Worm (Caenorhabditis elegans) whole organism, L1 larva: ENCODE results near the gene K08H2.3.

Source experiments
- C04F5.9 ChIP-seq: sonication (generic microtip); optimal IDR thresholded peaks from 2 replicates; lab custom pipeline; 2016; ENCODE audit warnings: missing genetic modification characterization, missing compliant biosample characterization
- C16A3.4 ChIP-seq: fragments of 150-350 bp; optimal IDR thresholded peaks from 2 replicates; lab custom pipeline; 2014; ENCODE audit warnings: missing biosample characterization, missing genetic modification characterization
- C34B4.2 ChIP-seq: sonication (generic microtip); optimal IDR thresholded peaks from 2 replicates; lab custom pipeline; 2017; ENCODE audit warnings: mild to moderate bottlenecking, missing genetic modification characterization, missing compliant biosample characterization
- Y116A8C.19 ChIP-seq: sonication (generic microtip); optimal IDR thresholded peaks from 2 replicates; lab custom pipeline; 2016; ENCODE audit warnings: missing compliant biosample characterization, missing genetic modification characterization, borderline replicate concordance
- aha-1 ChIP-seq: fragments of 150-350 bp; optimal IDR thresholded peaks from 2 replicates; lab custom pipeline; 2014; ENCODE audit warnings: missing biosample characterization, missing genetic modification characterization
- ama-1 ChIP-seq: fragments of 150-350 bp; optimal IDR thresholded peaks from 2 replicates; lab custom pipeline; 2014
- blmp-1 ChIP-seq: fragments of 150-350 bp; optimal IDR thresholded peaks from 2 replicates; lab custom pipeline; 2014; ENCODE audit warnings: missing biosample characterization, missing genetic modification characterization
- ceh-8 ChIP-seq: fragments of 200-800 bp; sonication (Bioruptor generic); optimal IDR thresholded peaks from 2 replicates; lab custom pipeline; 2018; ENCODE audit warnings: mild to moderate bottlenecking, missing genetic modification characterization, moderate library complexity, missing compliant biosample characterization
- ceh-82 ChIP-seq, 3 experiments: fragments of 150-350 bp in 1 of 3; sonication (generic microtip) in 2 of 3; optimal IDR thresholded peaks; 2 replicates each; lab custom pipeline; 2014 to 2017; ENCODE audit warnings: missing biosample characterization in 3 of 3, missing genetic modification characterization in 3 of 3
- ceh-90 ChIP-seq: sonication (generic microtip); optimal IDR thresholded peaks from 2 replicates; lab custom pipeline; 2016; ENCODE audit warnings: missing genetic modification characterization, missing compliant biosample characterization
- ces-1 ChIP-seq: fragments of 150-350 bp; optimal IDR thresholded peaks from 2 replicates; lab custom pipeline; 2014; ENCODE audit warnings: missing biosample characterization, missing genetic modification reagents, missing genetic modification characterization
- dpl-1 ChIP-seq, 3 experiments: fragments of 150-350 bp in 2 of 3; sonication (generic microtip) in 1 of 3; optimal IDR thresholded peaks; 2 replicates each; lab custom pipeline; 2014 to 2017; ENCODE audit warnings: missing biosample characterization in 3 of 3, missing genetic modification characterization in 3 of 3, missing genetic modification reagents in 3 of 3
- efl-3 ChIP-seq: fragments of 200-800 bp; sonication (Bioruptor generic); optimal IDR thresholded peaks from 2 replicates; lab custom pipeline; 2018; ENCODE audit warnings: mild to moderate bottlenecking, missing genetic modification characterization, missing compliant biosample characterization
- fkh-10 ChIP-seq: sonication (generic microtip); optimal IDR thresholded peaks from 2 replicates; lab custom pipeline; 2017; ENCODE audit warnings: missing biosample characterization, missing genetic modification reagents, missing genetic modification characterization
- hpl-2 ChIP-seq: fragments of 150-350 bp; optimal IDR thresholded peaks from 2 replicates; lab custom pipeline; 2014; ENCODE audit warnings: missing biosample characterization, missing genetic modification reagents, missing genetic modification characterization
- lin-13 ChIP-seq: fragments of 150-350 bp; optimal IDR thresholded peaks from 2 replicates; lab custom pipeline; 2014; ENCODE audit warnings: missing biosample characterization, missing genetic modification reagents, missing genetic modification characterization
- lin-14 ChIP-seq: fragments of 200-800 bp; sonication (Bioruptor generic); optimal IDR thresholded peaks from 2 replicates; lab custom pipeline; 2018; ENCODE audit warnings: mild to moderate bottlenecking, missing genetic modification characterization, moderate library complexity, missing compliant biosample characterization
- lin-35 ChIP-seq, 2 experiments: fragments of 150-350 bp; optimal IDR thresholded peaks; 2 replicates each; lab custom pipeline; 2014; ENCODE audit warnings: missing biosample characterization in 2 of 2, missing genetic modification characterization in 2 of 2, missing genetic modification reagents in 2 of 2
- lin-39 ChIP-seq: fragments of 150-350 bp; optimal IDR thresholded peaks from 2 replicates; lab custom pipeline; 2014; ENCODE audit warnings: missing biosample characterization, missing genetic modification reagents, missing genetic modification characterization
- lir-3 ChIP-seq: sonication (generic microtip); optimal IDR thresholded peaks from 2 replicates; lab custom pipeline; 2016; ENCODE audit warnings: mild to moderate bottlenecking, missing genetic modification characterization, moderate library complexity, missing compliant biosample characterization; ENCODE audit not compliant: poor library complexity
- mab-9 ChIP-seq: fragments of 200-800 bp; sonication (Bioruptor generic); IDR thresholded peaks from 2 replicates; pipeline ENCODE4 v1.3.6; 2022; ENCODE audit warnings: missing genetic modification reagents, missing genetic modification characterization, missing compliant biosample characterization
- mdl-1 ChIP-seq, 2 experiments: fragments of 150-350 bp; optimal IDR thresholded peaks; 2 replicates each; lab custom pipeline; 2014 to 2017; ENCODE audit warnings: missing biosample characterization in 2 of 2, missing genetic modification characterization in 2 of 2, inconsistent platforms in 1 of 2
- mef-2 ChIP-seq: fragments of 150-350 bp; optimal IDR thresholded peaks from 2 replicates; lab custom pipeline; 2014; ENCODE audit warnings: missing biosample characterization, missing genetic modification characterization
- mep-1 ChIP-seq: fragments of 150-350 bp; optimal IDR thresholded peaks from 2 replicates; lab custom pipeline; 2014; ENCODE audit warnings: missing biosample characterization, missing genetic modification characterization
- nhr-12 ChIP-seq: sonication (generic microtip); optimal IDR thresholded peaks from 2 replicates; lab custom pipeline; 2017; ENCODE audit warnings: missing biosample characterization, missing genetic modification characterization
- nhr-19 ChIP-seq: fragments of 200-800 bp; sonication (Bioruptor generic); conservative IDR thresholded peaks from 2 replicates; pipeline ENCODE4 v1.3.6; 2022; ENCODE audit warnings: missing genetic modification characterization, missing compliant biosample characterization
- nhr-20 ChIP-seq: sonication (generic microtip); optimal IDR thresholded peaks from 2 replicates; lab custom pipeline; 2016; ENCODE audit warnings: mild to moderate bottlenecking, missing genetic modification characterization, missing compliant biosample characterization
- nhr-71 ChIP-seq: sonication (generic microtip); optimal IDR thresholded peaks from 2 replicates; lab custom pipeline; 2016; ENCODE audit warnings: mild to moderate bottlenecking, missing genetic modification characterization, moderate library complexity, missing compliant biosample characterization
- nhr-76 ChIP-seq: sonication (generic microtip); optimal IDR thresholded peaks from 2 replicates; lab custom pipeline; 2017; ENCODE audit warnings: missing biosample characterization, missing genetic modification characterization
- nhr-77 ChIP-seq: fragments of 150-350 bp; optimal IDR thresholded peaks from 2 replicates; lab custom pipeline; 2014; ENCODE audit warnings: missing biosample characterization, missing genetic modification characterization
- nhr-84 ChIP-seq: sonication (generic microtip); optimal IDR thresholded peaks from 2 replicates; lab custom pipeline; 2017; ENCODE audit warnings: missing biosample characterization, missing genetic modification characterization
- nhr-85 ChIP-seq: sonication (generic microtip); peaks from one replicate; lab custom pipeline; 2016; ENCODE audit warnings: missing genetic modification characterization, inconsistent platforms, missing compliant biosample characterization
- pqm-1 ChIP-seq: sonication (generic microtip); optimal IDR thresholded peaks from 3 replicates; lab custom pipeline; 2017; ENCODE audit warnings: missing biosample characterization, missing genetic modification characterization
- rnt-1 ChIP-seq: sonication (generic microtip); optimal IDR thresholded peaks from 2 replicates; lab custom pipeline; 2016; ENCODE audit warnings: mild to moderate bottlenecking, missing genetic modification characterization, moderate library complexity, missing compliant biosample characterization
- snpc-4 ChIP-seq: fragments of 150-350 bp; optimal IDR thresholded peaks from 2 replicates; lab custom pipeline; 2014; ENCODE audit warnings: missing biosample characterization, missing genetic modification characterization
- sox-4 ChIP-seq: sonication (generic microtip); optimal IDR thresholded peaks from 2 replicates; lab custom pipeline; 2016; ENCODE audit warnings: missing genetic modification characterization, missing compliant biosample characterization
- sptf-1 ChIP-seq: fragments of 150-350 bp; optimal IDR thresholded peaks from 2 replicates; lab custom pipeline; 2014; ENCODE audit warnings: missing biosample characterization, missing genetic modification characterization
- swsn-7 ChIP-seq: sonication (generic microtip); optimal IDR thresholded peaks from 2 replicates; lab custom pipeline; 2016; ENCODE audit warnings: missing genetic modification characterization, missing compliant biosample characterization
- tlp-1 ChIP-seq: fragments of 150-350 bp; optimal IDR thresholded peaks from 2 replicates; lab custom pipeline; 2014; ENCODE audit warnings: missing biosample characterization, missing genetic modification characterization
- unc-98 ChIP-seq: fragments of 200-800 bp; sonication (Bioruptor generic); IDR thresholded peaks from 2 replicates; pipeline ENCODE4 v1.3.6; 2022; ENCODE audit warnings: missing genetic modification characterization, missing compliant biosample characterization
- xbp-1 ChIP-seq: sonication (generic microtip); optimal IDR thresholded peaks from 2 replicates; lab custom pipeline; 2016; ENCODE audit warnings: missing genetic modification characterization, missing compliant biosample characterization
- zag-1 ChIP-seq: fragments of 150-350 bp; optimal IDR thresholded peaks from 2 replicates; lab custom pipeline; 2014; ENCODE audit warnings: missing biosample characterization, missing genetic modification characterization
- ztf-11 ChIP-seq, 2 experiments: sonication (generic microtip); optimal IDR thresholded peaks; 2 replicates each; lab custom pipeline; 2016 to 2017; ENCODE audit warnings: missing genetic modification characterization in 2 of 2, missing biosample characterization in 1 of 2, missing compliant biosample characterization in 1 of 2
- ztf-4 ChIP-seq: fragments of 150-350 bp; optimal IDR thresholded peaks from 2 replicates; lab custom pipeline; 2014; ENCODE audit warnings: missing biosample characterization, missing genetic modification characterization

K08H2.3 gene

DNA sequence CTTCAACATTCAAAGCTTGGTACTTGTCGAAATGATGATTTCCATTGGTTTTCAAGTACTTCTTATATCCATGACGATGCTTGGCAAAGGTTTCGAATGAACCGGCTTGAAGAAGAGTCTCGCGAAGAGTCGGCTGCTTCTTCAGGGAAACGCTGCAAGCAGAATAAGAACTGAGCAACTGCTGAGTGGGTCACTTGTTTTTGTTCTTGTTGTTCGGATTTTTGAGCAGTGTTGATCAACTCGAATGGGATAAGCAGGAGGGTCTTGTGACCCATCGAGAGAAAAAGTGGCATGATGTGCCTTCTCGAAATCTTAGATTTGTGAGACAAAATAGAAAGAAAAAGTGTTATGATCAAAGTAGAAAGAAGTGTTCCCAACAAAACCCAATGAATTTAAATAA is 16.6 kb upstream of the K08H2.3 start (continued):
- TF ChIP-seq nhr-12, result no peak
- TF ChIP-seq pqm-1 (tag; lab: Kevin White, UChicago), result no peak
- peak; percentile 5 for TF ChIP-seq nhr-20 (tag; lab: Kevin White, UChicago)
- TF ChIP-seq efl-3 (GFP tag; lab: Kevin White, UChicago), result no peak
- TF ChIP-seq ces-1, result no peak
- no peak for TF ChIP-seq ceh-82 (tag; optimal IDR thresholded peaks at IDR 0.05; lab: Kevin White, UChicago)
- no peak for TF ChIP-seq swsn-7 (tag; lab: Kevin White, UChicago)
- TF ChIP-seq nhr-71, result peak; percentile 59
- no peak for TF ChIP-seq aha-1
- no peak for TF ChIP-seq hpl-2 (GFP tag; lab: Kevin White, UChicago)
- TF ChIP-seq lin-13 (GFP tag; lab: Kevin White, UChicago), result no peak
- no peak for TF ChIP-seq C34B4.2 (tag; lab: Kevin White, UChicago)
- no peak for TF ChIP-seq ama-1 (lab: Kevin White, UChicago)
- TF ChIP-seq nhr-19 (GFP tag; lab: Robert Waterston, UW), result no peak; the same call in 1 of the 2 replicates
- no peak for TF ChIP-seq ceh-90 (tag; lab: Kevin White, UChicago)
- TF ChIP-seq mef-2 (tag; lab: Kevin White, UChicago), result no peak
- no peak for TF ChIP-seq sptf-1 (tag; lab: Kevin White, UChicago)
- TF ChIP-seq zag-1 (tag; lab: Kevin White, UChicago), result no peak
- no peak for TF ChIP-seq fkh-10 (GFP tag; lab: Kevin White, UChicago)
- TF ChIP-seq lin-35 (GFP tag; optimal IDR thresholded peaks at IDR 0.05; lab: Kevin White, UChicago), result peak in 1 of 2 experiments; percentile 0
- TF ChIP-seq tlp-1 (tag; lab: Kevin White, UChicago), result no peak
- no peak for TF ChIP-seq nhr-84
- TF ChIP-seq nhr-77, result no peak
- TF ChIP-seq sox-4, result no peak
- TF ChIP-seq C16A3.4 (tag; lab: Kevin White, UChicago), result no peak
- TF ChIP-seq lin-14 (GFP tag; lab: Kevin White, UChicago), result peak; percentile 69
- TF ChIP-seq mdl-1 (tag; optimal IDR thresholded peaks at IDR 0.05; lab: Kevin White, UChicago), result no peak
- TF ChIP-seq ztf-11 (tag; optimal IDR thresholded peaks at IDR 0.05; lab: Kevin White, UChicago), result no peak
- TF ChIP-seq ztf-4 (tag; lab: Kevin White, UChicago), result no peak
- TF ChIP-seq C04F5.9 (tag; lab: Kevin White, UChicago), result no peak
- no peak for TF ChIP-seq unc-98 (GFP tag; lab: Robert Waterston, UW)
- no peak for TF ChIP-seq xbp-1

ce11 chrX:13221357-13221756 is 15.8 kb upstream of the K08H2.3 start, which contains the start of gene asp-4:
asp-4 (minus strand) TSS chrX:13221462.
- TF ChIP-seq Y116A8C.19, result no peak
- TF ChIP-seq ceh-8 (GFP tag; lab: Kevin White, UChicago), result no peak
- TF ChIP-seq blmp-1 (tag; lab: Kevin White, UChicago), result peak; percentile 40
- peak; percentile 37 for TF ChIP-seq mep-1 (tag; lab: Kevin White, UChicago)
- no peak for TF ChIP-seq rnt-1 (tag; lab: Kevin White, UChicago)
- TF ChIP-seq nhr-76 (tag; lab: Kevin White, UChicago), result no peak
- 0 out of 2 replicates have a peak, but pooled peaks have one; percentile 14 for TF ChIP-seq mab-9 (GFP tag; lab: Robert Waterston, UW)
- TF ChIP-seq fkh-10 (GFP tag; lab: Kevin White, UChicago), result no peak
- TF ChIP-seq lir-3 (tag; lab: Kevin White, UChicago), result no peak
- TF ChIP-seq nhr-20 (tag; lab: Kevin White, UChicago), result no peak
- peak; percentile 39 for TF ChIP-seq lin-14 (GFP tag; lab: Kevin White, UChicago)
- TF ChIP-seq swsn-7 (tag; lab: Kevin White, UChicago), result no peak
- TF ChIP-seq nhr-85, result peak; percentile 69

- TF ChIP-seq lir-3 (tag; lab: Kevin White, UChicago), result no peak
- TF ChIP-seq lin-39 (tag; lab: Kevin White, UChicago), result no peak
- TF ChIP-seq mdl-1 (tag; optimal IDR thresholded peaks at IDR 0.05; lab: Kevin White, UChicago), result no peak
- no peak for TF ChIP-seq C04F5.9 (tag; lab: Kevin White, UChicago)
- no peak for TF ChIP-seq mab-9 (GFP tag; lab: Robert Waterston, UW)
- no peak for TF ChIP-seq nhr-20 (tag; lab: Kevin White, UChicago)
- no peak for TF ChIP-seq nhr-85
- no peak for TF ChIP-seq dpl-1 (GFP tag; optimal IDR thresholded peaks at IDR 0.05; lab: Kevin White, UChicago)
- TF ChIP-seq xbp-1, result no peak
- no peak for TF ChIP-seq ceh-82 (tag; optimal IDR thresholded peaks at IDR 0.05; lab: Kevin White, UChicago)
- no peak for TF ChIP-seq C16A3.4 (tag; lab: Kevin White, UChicago)
- TF ChIP-seq snpc-4, result no peak
- TF ChIP-seq efl-3 (GFP tag; lab: Kevin White, UChicago), result no peak
Measured at ce11 chrX:13223437-13223836, 13.8 kb upstream of the K08H2.3 start, which contains the start of gene skr-20. skr-20 (minus strand) TSS chrX:13223537.
